Fruit fly (Drosophila melanogaster) whole organism, embryonic: Measurements from ENCODE around the gene Jon99Fii.

ENCODE experiments used
- Ada2b ChIP-seq: fragments of 200-800 bp; sonication (Bioruptor generic); IDR thresholded peaks from 2 replicates; pipeline ENCODE4 v1.3.6; 2022; ENCODE audit warnings: missing biosample characterization, missing genetic modification characterization
- Antp ChIP-seq: fragments of 200-800 bp; sonication (Bioruptor generic); optimal IDR thresholded peaks from 3 replicates; lab custom pipeline; 2016; ENCODE audit warnings: missing biosample characterization, missing genetic modification characterization
- CG10462 ChIP-seq: fragments of 200-800 bp; sonication (Bioruptor generic); optimal IDR thresholded peaks from 2 replicates; lab custom pipeline; 2016; ENCODE audit warnings: missing biosample characterization, missing genetic modification characterization
- CG11093 ChIP-seq: fragments of 200-800 bp; sonication (Bioruptor generic); IDR thresholded peaks from 3 replicates; pipeline ENCODE4 v1.3.6; 2022; ENCODE audit warnings: missing biosample characterization, missing genetic modification characterization
- CG11696 ChIP-seq: fragments of 200-800 bp; sonication (Bioruptor generic); IDR thresholded peaks from 2 replicates; pipeline ENCODE4 v1.3.6; 2022; ENCODE audit warnings: missing biosample characterization, missing genetic modification characterization
- CG12071 ChIP-seq: fragments of 200-800 bp; sonication (Bioruptor generic); optimal IDR thresholded peaks from 3 replicates; lab custom pipeline; 2018; ENCODE audit warnings: missing biosample characterization, mild to moderate bottlenecking, missing genetic modification characterization
- CG14667 ChIP-seq: fragments of 200-800 bp; sonication (Bioruptor generic); IDR thresholded peaks from 2 replicates; pipeline ENCODE4 v1.3.6; 2022; ENCODE audit warnings: missing biosample characterization, missing genetic modification characterization
- CG14710 ChIP-seq: fragments of 200-800 bp; sonication (Bioruptor generic); optimal IDR thresholded peaks from 3 replicates; lab custom pipeline; 2019; ENCODE audit warnings: missing biosample characterization, mild to moderate bottlenecking, missing genetic modification characterization, moderate library complexity
- CG14860 ChIP-seq: fragments of 200-800 bp; sonication (Bioruptor generic); IDR thresholded peaks from 3 replicates; pipeline ENCODE4 v1.3.6; 2022; ENCODE audit warnings: missing biosample characterization, missing genetic modification characterization; ENCODE audit not compliant: partially characterized antibody
- CG14965 ChIP-seq: fragments of 200-800 bp; sonication (Bioruptor generic); optimal IDR thresholded peaks from 2 replicates; lab custom pipeline; 2016; ENCODE audit warnings: missing biosample characterization, missing genetic modification characterization, borderline replicate concordance
- CG15073 ChIP-seq: fragments of 200-800 bp; sonication (Bioruptor generic); optimal IDR thresholded peaks from 2 replicates; lab custom pipeline; 2016; ENCODE audit warnings: missing biosample characterization, missing genetic modification characterization
- CG15514 ChIP-seq: fragments of 200-800 bp; sonication (Bioruptor generic); optimal IDR thresholded peaks from 3 replicates; lab custom pipeline; 2017; ENCODE audit warnings: missing biosample characterization, missing genetic modification characterization, mild to moderate bottlenecking, moderate library complexity, missing genetic modification reagents
- CG16779 ChIP-seq: fragments of 200-800 bp; sonication (Bioruptor generic); IDR thresholded peaks from 2 replicates; pipeline ENCODE4 v1.3.6; 2022; ENCODE audit warnings: missing biosample characterization, missing genetic modification characterization
- CG17186 ChIP-seq: fragments of 200-800 bp; sonication (Bioruptor generic); optimal IDR thresholded peaks from 3 replicates; lab custom pipeline; 2017; ENCODE audit warnings: missing biosample characterization, missing genetic modification reagents, missing genetic modification characterization
- CG18599 ChIP-seq: fragments of 200-800 bp; sonication (Bioruptor generic); optimal IDR thresholded peaks from 3 replicates; lab custom pipeline; 2017; ENCODE audit warnings: missing biosample characterization, missing genetic modification characterization, mild to moderate bottlenecking, moderate library complexity, missing genetic modification reagents
- CG2116 ChIP-seq: fragments of 200-800 bp; sonication (Bioruptor generic); optimal IDR thresholded peaks from 3 replicates; lab custom pipeline; 2018; ENCODE audit warnings: missing biosample characterization, mild to moderate bottlenecking, missing genetic modification characterization
- CG3163 ChIP-seq: fragments of 200-800 bp; sonication (Bioruptor generic); optimal IDR thresholded peaks from 3 replicates; lab custom pipeline; 2016; ENCODE audit warnings: missing biosample characterization, missing genetic modification characterization
- CG33557 ChIP-seq: fragments of 200-800 bp; sonication (Bioruptor generic); optimal IDR thresholded peaks from 2 replicates; lab custom pipeline; 2019; ENCODE audit warnings: missing biosample characterization, mild to moderate bottlenecking, missing genetic modification characterization, moderate library complexity
- CG34422 ChIP-seq: fragments of 200-800 bp; sonication (Bioruptor generic); IDR thresholded peaks from 3 replicates; pipeline ENCODE4 v1.3.6; 2022; ENCODE audit warnings: missing biosample characterization, missing genetic modification characterization
- CG7357 ChIP-seq: fragments of 200-800 bp; sonication (Bioruptor generic); IDR thresholded peaks from 3 replicates; pipeline ENCODE4 v1.3.6; 2022; ENCODE audit warnings: missing biosample characterization, missing genetic modification characterization
- CG7963 ChIP-seq: fragments of 200-800 bp; sonication (Bioruptor generic); IDR thresholded peaks from 3 replicates; pipeline ENCODE4 v1.3.6; 2022; ENCODE audit warnings: missing biosample characterization, missing genetic modification characterization; ENCODE audit not compliant: partially characterized antibody
- CG8944 ChIP-seq: fragments of 200-800 bp; sonication (Bioruptor generic); optimal IDR thresholded peaks from 3 replicates; lab custom pipeline; 2016; ENCODE audit warnings: missing biosample characterization, missing genetic modification characterization
- E2f2 ChIP-seq: fragments of 200-800 bp; sonication (Bioruptor generic); IDR thresholded peaks from 2 replicates; pipeline ENCODE4 v1.3.6; 2022; ENCODE audit warnings: missing biosample characterization, missing genetic modification characterization
- Gug ChIP-seq: fragments of 200-800 bp; sonication (Bioruptor generic); IDR thresholded peaks from 4 replicates; pipeline ENCODE4 v1.3.6; 2022; ENCODE audit warnings: missing biosample characterization, missing genetic modification characterization
- Hsf ChIP-seq: fragments of 200-800 bp; sonication (Bioruptor generic); optimal IDR thresholded peaks from 3 replicates; lab custom pipeline; 2016; ENCODE audit warnings: missing biosample characterization, missing genetic modification characterization
- NK7.1 ChIP-seq: fragments of 200-800 bp; sonication (Bioruptor generic); optimal IDR thresholded peaks from 3 replicates; lab custom pipeline; 2016; ENCODE audit warnings: missing biosample characterization, missing genetic modification characterization
- Rfx ChIP-seq: fragments of 200-800 bp; sonication (Bioruptor generic); IDR thresholded peaks from 2 replicates; pipeline ENCODE4 v1.3.6; 2022; ENCODE audit warnings: missing biosample characterization, missing genetic modification characterization
- Sin3A ChIP-seq: fragments of >200 bp; optimal IDR thresholded peaks from 2 replicates; lab custom pipeline; 2018
- Sox100B ChIP-seq: fragments of 200-800 bp; sonication (Bioruptor generic); optimal IDR thresholded peaks from 3 replicates; lab custom pipeline; 2018; ENCODE audit warnings: missing biosample characterization, mild to moderate bottlenecking, missing genetic modification characterization
- Spps ChIP-seq: fragments of 200-800 bp; sonication (Bioruptor generic); optimal IDR thresholded peaks from 2 replicates; lab custom pipeline; 2018; ENCODE audit warnings: missing biosample characterization, mild to moderate bottlenecking, missing genetic modification characterization
- Taf1 ChIP-seq: fragments of 200-800 bp; sonication (Bioruptor generic); IDR thresholded peaks from 2 replicates; pipeline ENCODE4 v1.3.6; 2022; ENCODE audit warnings: missing biosample characterization, missing genetic modification characterization
- ato ChIP-seq: fragments of 200-800 bp; sonication (Bioruptor generic); IDR thresholded peaks from 2 replicates; pipeline ENCODE4 v1.3.6; 2022; ENCODE audit warnings: missing biosample characterization, missing genetic modification characterization; ENCODE audit not compliant: partially characterized antibody
- cad ChIP-seq: fragments of >200 bp; optimal IDR thresholded peaks from 2 replicates; lab custom pipeline; 2017; ENCODE audit warnings: missing biosample characterization, missing genetic modification characterization
- chinmo ChIP-seq: fragments of 200-800 bp; sonication (Bioruptor generic); IDR thresholded peaks from 4 replicates; pipeline ENCODE4 v1.3.6; 2022; ENCODE audit warnings: missing biosample characterization, missing genetic modification characterization; ENCODE audit not compliant: partially characterized antibody
- chn ChIP-seq: fragments of 200-800 bp; sonication (Bioruptor generic); optimal IDR thresholded peaks from 2 replicates; lab custom pipeline; 2016; ENCODE audit warnings: missing biosample characterization, missing genetic modification characterization
- klu ChIP-seq: fragments of 200-800 bp; sonication (Bioruptor generic); IDR thresholded peaks from 2 replicates; pipeline ENCODE4 v1.3.6; 2022; ENCODE audit warnings: missing biosample characterization, missing genetic modification characterization
- lola ChIP-seq, 3 experiments: fragments of >200 bp in 2 of 3; fragments of 200-800 bp in 1 of 3; sonication (Bioruptor generic) in 1 of 3; optimal IDR thresholded peaks; 2 replicates each; lab custom pipeline; 2017 to 2019; ENCODE audit warnings: missing biosample characterization in 3 of 3, missing genetic modification characterization in 3 of 3, mild to moderate bottlenecking in 1 of 3, moderate library complexity in 1 of 3
- lov ChIP-seq, 2 experiments: fragments of 200-800 bp in 1 of 2; fragments of >200 bp in 1 of 2; sonication (Bioruptor generic) in 1 of 2; IDR thresholded peaks in 1 of 2; optimal IDR thresholded peaks in 1 of 2; 2 replicates in 1 of 2; 3 replicates in 1 of 2; pipeline versions ENCODE4 v1.3.6 to Lab custom; 2017 to 2022; ENCODE audit warnings: missing biosample characterization in 1 of 2, missing genetic modification characterization in 1 of 2
- mirr ChIP-seq: fragments of 200-800 bp; sonication (Bioruptor generic); optimal IDR thresholded peaks from 3 replicates; lab custom pipeline; 2018; ENCODE audit warnings: missing biosample characterization, mild to moderate bottlenecking, missing genetic modification characterization
- pan ChIP-seq, 4 experiments: fragments of >200 bp in 3 of 4; fragments of 200-800 bp in 1 of 4; sonication (Bioruptor generic) in 1 of 4; optimal IDR thresholded peaks in 3 of 4; IDR thresholded peaks in 1 of 4; 2 replicates each; pipeline versions ENCODE4 v1.3.6 to Lab custom; 2017 to 2022; ENCODE audit warnings: missing biosample characterization in 2 of 4, missing genetic modification characterization in 2 of 4, mixed read lengths in 1 of 4
- peb ChIP-seq: fragments of 200-800 bp; sonication (Bioruptor generic); IDR thresholded peaks from 2 replicates; pipeline ENCODE4 v1.3.6; 2022; ENCODE audit warnings: missing biosample characterization, missing genetic modification characterization
- prd ChIP-seq, 3 experiments: fragments of >200 bp in 2 of 3; fragments of 200-800 bp in 1 of 3; sonication (Bioruptor generic) in 1 of 3; optimal IDR thresholded peaks in 2 of 3; IDR thresholded peaks in 1 of 3; 2 replicates in 2 of 3; 3 replicates in 1 of 3; pipeline versions ENCODE4 v1.3.6 to Lab custom; 2017 to 2022; ENCODE audit warnings: missing biosample characterization in 1 of 3, missing genetic modification characterization in 1 of 3
- pros ChIP-seq: fragments of 200-800 bp; sonication (Bioruptor generic); optimal IDR thresholded peaks from 3 replicates; lab custom pipeline; 2019; ENCODE audit warnings: missing biosample characterization, mild to moderate bottlenecking, missing genetic modification characterization, moderate library complexity
- row ChIP-seq: fragments of 200-800 bp; sonication (Bioruptor generic); IDR thresholded peaks from 3 replicates; pipeline ENCODE4 v1.3.6; 2022; ENCODE audit warnings: missing biosample characterization, missing genetic modification characterization
- sens-2 ChIP-seq: fragments of 200-800 bp; sonication (Bioruptor generic); IDR thresholded peaks from 2 replicates; pipeline ENCODE4 v1.3.6; 2022; ENCODE audit warnings: missing biosample characterization, missing genetic modification characterization
- sima ChIP-seq: fragments of 200-800 bp; sonication (Bioruptor generic); optimal IDR thresholded peaks from 2 replicates; lab custom pipeline; 2016; ENCODE audit warnings: missing biosample characterization, missing genetic modification characterization
- vvl ChIP-seq: fragments of 200-800 bp; sonication (Bioruptor generic); IDR thresholded peaks from 2 replicates; pipeline ENCODE4 v1.3.6; 2022; ENCODE audit warnings: missing biosample characterization, missing genetic modification characterization
- zen ChIP-seq: fragments of 200-800 bp; sonication (Bioruptor generic); optimal IDR thresholded peaks from 3 replicates; lab custom pipeline; 2018; ENCODE audit warnings: missing biosample characterization, mild to moderate bottlenecking, missing genetic modification characterization, moderate library complexity

The Jon99Fii gene

dm6 chr3R:30459066-30459935, 28.4 kb downstream of the Jon99Fii start, which contains the start of the genes CG2224 and CDase (continued):
- no peak for TF ChIP-seq prd (optimal IDR thresholded peaks at IDR 0.05; lab: Kevin White, UChicago)
- no peak for TF ChIP-seq prd (GFP tag; IDR thresholded peaks at IDR 0.05; lab: Robert Waterston, UW)
- TF ChIP-seq CG14860 (GFP tag; lab: Robert Waterston, UW): peak; percentile 89
- TF ChIP-seq CG7963 (GFP tag; lab: Robert Waterston, UW): peak; percentile 87
- no peak for TF ChIP-seq CG8944 (GFP tag; lab: Kevin White, UChicago)
- no peak for TF ChIP-seq mirr (GFP tag; lab: Kevin White, UChicago)
- TF ChIP-seq CG2116: peak; percentile 74
- TF ChIP-seq CG12071 (GFP tag; lab: Kevin White, UChicago): no peak
- no peak for TF ChIP-seq pros (GFP tag; lab: Kevin White, UChicago)
- no peak for TF ChIP-seq CG14965 (GFP tag; lab: Kevin White, UChicago)
- no peak for TF ChIP-seq Hsf (GFP tag; lab: Kevin White, UChicago)
- no peak for TF ChIP-seq CG3163
- TF ChIP-seq Taf1: no peak
- no peak for TF ChIP-seq row (GFP tag; lab: Robert Waterston, UW)
- TF ChIP-seq CG34422 (GFP tag; lab: Robert Waterston, UW): no peak; the same call in 2 of the 3 replicates
- no peak for TF ChIP-seq CG14667 (GFP tag; lab: Robert Waterston, UW)
- no peak for TF ChIP-seq chn (GFP tag; lab: Kevin White, UChicago)
- no peak for TF ChIP-seq CG16779 (GFP tag; lab: Robert Waterston, UW)
- no peak for TF ChIP-seq Ada2b (GFP tag; lab: Robert Waterston, UW)
- no peak for TF ChIP-seq peb (GFP tag; lab: Robert Waterston, UW)
- TF ChIP-seq Antp (GFP tag; lab: Kevin White, UChicago): no peak
- TF ChIP-seq ato: peak; percentile 95
- TF ChIP-seq sima (GFP tag; lab: Kevin White, UChicago): no peak
- no peak for TF ChIP-seq Spps
- TF ChIP-seq vvl (GFP tag; lab: Robert Waterston, UW): no peak
- no peak for TF ChIP-seq CG33557 (GFP tag; lab: Kevin White, UChicago)
- TF ChIP-seq CG18599 (GFP tag; lab: Kevin White, UChicago): no peak
- 0 out of 2 replicates have a peak, but pooled peaks have one; percentile 14 for TF ChIP-seq klu (GFP tag; lab: Robert Waterston, UW)
- TF ChIP-seq CG11093 (GFP tag; lab: Robert Waterston, UW): no peak
- TF ChIP-seq lola (GFP tag; optimal IDR thresholded peaks at IDR 0.05; lab: Kevin White, UChicago): no peak
- TF ChIP-seq CG11696: no peak
- no peak for TF ChIP-seq CG7357 (GFP tag; lab: Robert Waterston, UW)
- no peak for TF ChIP-seq Gug
- TF ChIP-seq CG14710 (tag; lab: Kevin White, UChicago): no peak
- TF ChIP-seq CG15514: peak; percentile 62
- TF ChIP-seq CG17186 (GFP tag; lab: Kevin White, UChicago): peak; percentile 8
- no peak for TF ChIP-seq cad (GFP tag; lab: Kevin White, UChicago)
- TF ChIP-seq CG10462 (GFP tag; lab: Kevin White, UChicago): no peak
- TF ChIP-seq Rfx (GFP tag; lab: Robert Waterston, UW): no peak
- TF ChIP-seq E2f2 (GFP tag; lab: Robert Waterston, UW): peak; percentile 84
- no peak for TF ChIP-seq zen (tag; lab: Kevin White, UChicago)
- TF ChIP-seq pan (optimal IDR thresholded peaks at IDR 0.05; lab: Kevin White, UChicago): no peak
- no peak for TF ChIP-seq pan (GFP tag; optimal IDR thresholded peaks at IDR 0.05 in 1 of 2, IDR thresholded peaks at IDR 0.05 in 1 of 2)
- no peak for TF ChIP-seq lov (optimal IDR thresholded peaks at IDR 0.05; lab: Kevin White, UChicago)
- TF ChIP-seq lov (GFP tag; IDR thresholded peaks at IDR 0.05; lab: Robert Waterston, UW): no peak
- TF ChIP-seq Sin3A (lab: Kevin White, UChicago): no peak
- TF ChIP-seq CG15073: no peak
- peak; percentile 96 for TF ChIP-seq chinmo
- no peak for TF ChIP-seq Sox100B
- TF ChIP-seq NK7.1 (GFP tag; lab: Kevin White, UChicago): no peak
- TF ChIP-seq sens-2 (GFP tag; lab: Robert Waterston, UW): no peak
